Worm (Caenorhabditis elegans) whole organism, L2 larva: Measurements from ENCODE around the gene pqn-70.

Source experiments
- C34F6.9 ChIP-seq: fragments of 150-350 bp; optimal IDR thresholded peaks from 2 replicates; lab custom pipeline; 2014; ENCODE audit warnings: missing biosample characterization, missing genetic modification characterization
- F13H6.1 ChIP-seq: sonication (generic microtip); optimal IDR thresholded peaks from 2 replicates; lab custom pipeline; 2016; ENCODE audit warnings: missing genetic modification characterization, missing compliant biosample characterization
- Y55F3AM.14 ChIP-seq: fragments of 200-800 bp; sonication (Bioruptor generic); optimal IDR thresholded peaks from 2 replicates; lab custom pipeline; 2018; ENCODE audit warnings: mild to moderate bottlenecking, missing genetic modification characterization, missing compliant biosample characterization
- ZK546.5 ChIP-seq: sonication (generic microtip); optimal IDR thresholded peaks from 2 replicates; lab custom pipeline; 2017; ENCODE audit warnings: missing biosample characterization, missing genetic modification characterization
- alr-1 ChIP-seq: fragments of 150-350 bp; optimal IDR thresholded peaks from 2 replicates; lab custom pipeline; 2014; ENCODE audit warnings: missing biosample characterization, missing genetic modification characterization
- aly-2 ChIP-seq: fragments of 150-350 bp; optimal IDR thresholded peaks from 2 replicates; lab custom pipeline; 2014; ENCODE audit warnings: missing biosample characterization, missing genetic modification characterization
- ama-1 ChIP-seq: fragments of 150-350 bp; optimal IDR thresholded peaks from 2 replicates; lab custom pipeline; 2018; ENCODE audit warnings: inconsistent platforms
- blmp-1 ChIP-seq: sonication (generic microtip); optimal IDR thresholded peaks from 2 replicates; lab custom pipeline; 2017; ENCODE audit warnings: missing genetic modification characterization, mild to moderate bottlenecking, missing compliant biosample characterization, antibody characterized with exemption, moderate library complexity; ENCODE audit not compliant: insufficient read depth
- ceh-16 ChIP-seq: fragments of 150-350 bp; optimal IDR thresholded peaks from 2 replicates; lab custom pipeline; 2014; ENCODE audit warnings: missing biosample characterization, missing genetic modification characterization
- ceh-82 ChIP-seq: fragments of 150-350 bp; optimal IDR thresholded peaks from 2 replicates; lab custom pipeline; 2014; ENCODE audit warnings: missing biosample characterization, missing genetic modification characterization
- crh-2 ChIP-seq: sonication (generic microtip); optimal IDR thresholded peaks from 2 replicates; lab custom pipeline; 2017; ENCODE audit warnings: missing biosample characterization, missing genetic modification characterization
- egl-27 ChIP-seq: sonication (generic microtip); optimal IDR thresholded peaks from 3 replicates; lab custom pipeline; 2017; ENCODE audit warnings: missing biosample characterization, missing genetic modification reagents, missing genetic modification characterization
- elt-1 ChIP-seq: fragments of 150-350 bp; optimal IDR thresholded peaks from 2 replicates; lab custom pipeline; 2014; ENCODE audit warnings: missing biosample characterization, missing genetic modification characterization
- elt-3 ChIP-seq: sonication (generic microtip); optimal IDR thresholded peaks from 2 replicates; lab custom pipeline; 2017; ENCODE audit warnings: missing biosample characterization, missing genetic modification characterization
- fos-1 ChIP-seq: fragments of 150-350 bp; optimal IDR thresholded peaks from 2 replicates; lab custom pipeline; 2014; ENCODE audit warnings: missing biosample characterization, missing genetic modification characterization
- gmeb-1 ChIP-seq: fragments of 150-350 bp; optimal IDR thresholded peaks from 2 replicates; lab custom pipeline; 2014; ENCODE audit warnings: missing biosample characterization, missing genetic modification characterization
- lin-11 ChIP-seq: fragments of 150-350 bp; sonication (generic microtip); optimal IDR thresholded peaks from 2 replicates; lab custom pipeline; 2014; ENCODE audit warnings: missing biosample characterization, missing genetic modification characterization, inconsistent platforms, mixed read lengths
- lin-13 ChIP-seq: fragments of 150-350 bp; optimal IDR thresholded peaks from 2 replicates; lab custom pipeline; 2014; ENCODE audit warnings: missing biosample characterization, missing genetic modification reagents, missing genetic modification characterization
- lin-39 ChIP-seq: fragments of 150-350 bp; optimal IDR thresholded peaks from 2 replicates; lab custom pipeline; 2014; ENCODE audit warnings: missing biosample characterization, missing genetic modification reagents, missing genetic modification characterization
- lsy-2 ChIP-seq, 2 experiments: fragments of 150-350 bp in 1 of 2; sonication (generic microtip) in 1 of 2; optimal IDR thresholded peaks; 2 replicates each; lab custom pipeline; 2014 to 2017; ENCODE audit warnings: missing biosample characterization in 2 of 2, missing genetic modification characterization in 2 of 2
- mab-5 ChIP-seq: fragments of 150-350 bp; optimal IDR thresholded peaks from 2 replicates; lab custom pipeline; 2014; ENCODE audit warnings: missing biosample characterization, missing genetic modification characterization
- mdl-1 ChIP-seq, 2 experiments: fragments of 150-350 bp in 1 of 2; sonication (generic microtip) in 1 of 2; optimal IDR thresholded peaks; 2 replicates each; lab custom pipeline; 2017; ENCODE audit warnings: missing biosample characterization in 2 of 2, missing genetic modification characterization in 2 of 2
- nhr-10 ChIP-seq: sonication (generic microtip); optimal IDR thresholded peaks from 2 replicates; lab custom pipeline; 2017; ENCODE audit warnings: missing biosample characterization, missing genetic modification characterization
- nhr-11 ChIP-seq: fragments of 150-350 bp; optimal IDR thresholded peaks from 2 replicates; lab custom pipeline; 2014; ENCODE audit warnings: missing biosample characterization, missing genetic modification characterization
- nhr-12 ChIP-seq: fragments of 150-350 bp; optimal IDR thresholded peaks from 2 replicates; lab custom pipeline; 2014; ENCODE audit warnings: missing biosample characterization, missing genetic modification characterization
- nhr-25 ChIP-seq: fragments of 150-350 bp; sonication (generic microtip); optimal IDR thresholded peaks from 3 replicates; lab custom pipeline; 2014; ENCODE audit warnings: missing biosample characterization, missing genetic modification characterization
- nhr-6 ChIP-seq: fragments of 150-350 bp; optimal IDR thresholded peaks from 2 replicates; lab custom pipeline; 2014; ENCODE audit warnings: missing biosample characterization, missing genetic modification characterization
- peb-1 ChIP-seq: fragments of 150-350 bp; optimal IDR thresholded peaks from 2 replicates; lab custom pipeline; 2014; ENCODE audit warnings: missing biosample characterization, missing genetic modification characterization
- skn-1 ChIP-seq: sonication (generic microtip); optimal IDR thresholded peaks from 2 replicates; lab custom pipeline; 2017; ENCODE audit warnings: missing biosample characterization, missing genetic modification characterization
- sma-3 ChIP-seq: sonication (generic microtip); optimal IDR thresholded peaks from 2 replicates; lab custom pipeline; 2016; ENCODE audit warnings: missing genetic modification reagents, missing genetic modification characterization, missing compliant biosample characterization
- sma-9 ChIP-seq, 2 experiments: fragments of 150-350 bp in 1 of 2; sonication (generic microtip) in 1 of 2; optimal IDR thresholded peaks; 2 replicates each; lab custom pipeline; 2014 to 2016; ENCODE audit warnings: missing genetic modification characterization in 2 of 2, mild to moderate bottlenecking in 1 of 2, missing biosample characterization in 1 of 2, missing compliant biosample characterization in 1 of 2, missing genetic modification reagents in 1 of 2, moderate library complexity in 1 of 2
- snpc-4 ChIP-seq: fragments of 150-350 bp; optimal IDR thresholded peaks from 2 replicates; lab custom pipeline; 2014; ENCODE audit warnings: missing biosample characterization, missing genetic modification characterization
- unc-62 ChIP-seq: fragments of 150-350 bp; optimal IDR thresholded peaks from 2 replicates; lab custom pipeline; 2014; ENCODE audit warnings: missing biosample characterization, missing genetic modification reagents, missing genetic modification characterization
- zag-1 ChIP-seq: fragments of 150-350 bp; optimal IDR thresholded peaks from 2 replicates; lab custom pipeline; 2014; ENCODE audit warnings: missing biosample characterization, missing genetic modification characterization
- ztf-11 ChIP-seq: sonication (generic microtip); optimal IDR thresholded peaks from 2 replicates; lab custom pipeline; 2017; ENCODE audit warnings: missing biosample characterization, missing genetic modification characterization
- ztf-4 ChIP-seq: fragments of 150-350 bp; optimal IDR thresholded peaks from 2 replicates; lab custom pipeline; 2014; ENCODE audit warnings: missing biosample characterization, missing genetic modification characterization

Gene pqn-70

ce11 chrV:11235876-11236275 lies 7.4 kb upstream of the pqn-70 start:
- TF ChIP-seq fos-1 (peak; percentile 64), sma-3 (GFP tag; lab: Kevin White, UChicago) (no peak), lsy-2 (tag; optimal IDR thresholded peaks at IDR 0.05; lab: Kevin White, UChicago) (peak in 1 of 2 experiments; percentile 7), zag-1 (tag; lab: Kevin White, UChicago) (no peak)
- TF ChIP-seq, all 48 proteins: peak for 2

ce11 chrV:11234350-11234749 lies 5.8 kb upstream of the pqn-70 start, which contains the start of gene T19B10.5:
TSS of gene T19B10.5 (plus strand) at chrV:11234650.
- TF ChIP-seq lin-39 (tag; lab: Kevin White, UChicago): no peak
- TF ChIP-seq ZK546.5: no peak
- TF ChIP-seq lsy-2 (tag; optimal IDR thresholded peaks at IDR 0.05; lab: Kevin White, UChicago): no peak
- TF ChIP-seq alr-1 (tag; lab: Kevin White, UChicago): no peak
- TF ChIP-seq elt-3 (tag; lab: Kevin White, UChicago): no peak
- no peak for TF ChIP-seq snpc-4 (tag; lab: Kevin White, UChicago)
- TF ChIP-seq F13H6.1 (tag; lab: Kevin White, UChicago): no peak
- TF ChIP-seq blmp-1 (tag; lab: Kevin White, UChicago): no peak
- no peak for TF ChIP-seq ama-1
- no peak for TF ChIP-seq peb-1 (tag; lab: Kevin White, UChicago)
- no peak for TF ChIP-seq ceh-82 (tag; lab: Kevin White, UChicago)
- no peak for TF ChIP-seq nhr-11 (tag; lab: Kevin White, UChicago)
- TF ChIP-seq zag-1 (tag; lab: Kevin White, UChicago): no peak
- no peak for TF ChIP-seq aly-2 (tag; lab: Kevin White, UChicago)
- no peak for TF ChIP-seq mab-5 (tag; lab: Kevin White, UChicago)
- no peak for TF ChIP-seq C34F6.9
- no peak for TF ChIP-seq ztf-11 (tag; lab: Kevin White, UChicago)

ce11 chrV:11231177-11231576 lies 2.7 kb upstream of the pqn-70 start:
- peak; percentile 53 for TF ChIP-seq blmp-1 (tag; lab: Kevin White, UChicago)
- no peak for TF ChIP-seq lin-11
- no peak for TF ChIP-seq ZK546.5
- TF ChIP-seq, all 48 proteins: peak for 1

- TF ChIP-seq gmeb-1 (tag; lab: Kevin White, UChicago): no peak
- no peak for TF ChIP-seq lin-39 (tag; lab: Kevin White, UChicago)
- TF ChIP-seq sma-9 (GFP tag; optimal IDR thresholded peaks at IDR 0.05; lab: Kevin White, UChicago): no peak
- TF ChIP-seq sma-9 (tag; optimal IDR thresholded peaks at IDR 0.05; lab: Kevin White, UChicago): no peak
- no peak for TF ChIP-seq mdl-1 (tag; optimal IDR thresholded peaks at IDR 0.05; lab: Kevin White, UChicago)
- TF ChIP-seq nhr-12 (tag; lab: Kevin White, UChicago): no peak
- TF ChIP-seq ZK546.5: no peak
- TF ChIP-seq ceh-16: no peak
- TF ChIP-seq ztf-11 (tag; lab: Kevin White, UChicago): no peak
- peak; percentile 25 for TF ChIP-seq ztf-4
- no peak for TF ChIP-seq egl-27 (tag; lab: Kevin White, UChicago)
- peak; percentile 13 for TF ChIP-seq blmp-1 (tag; lab: Kevin White, UChicago)
- peak; percentile 8 for TF ChIP-seq lin-13
- peak; percentile 31 for TF ChIP-seq crh-2 (tag; lab: Kevin White, UChicago)
- peak; percentile 65 for TF ChIP-seq ama-1
- TF ChIP-seq unc-62 (GFP tag; lab: Kevin White, UChicago): no peak
- no peak for TF ChIP-seq nhr-10 (tag; lab: Kevin White, UChicago)
- TF ChIP-seq sma-3 (GFP tag; lab: Kevin White, UChicago): peak; percentile 4
- TF ChIP-seq Y55F3AM.14 (GFP tag; lab: Kevin White, UChicago): no peak
- TF ChIP-seq skn-1: no peak
- no peak for TF ChIP-seq peb-1 (tag; lab: Kevin White, UChicago)
- no peak for TF ChIP-seq elt-1 (tag; lab: Kevin White, UChicago)
- peak; percentile 33 for TF ChIP-seq nhr-25
- TF ChIP-seq lsy-2 (tag; optimal IDR thresholded peaks at IDR 0.05; lab: Kevin White, UChicago): peak in 1 of 2 experiments; percentile 44
- no peak for TF ChIP-seq lin-11
- no peak for TF ChIP-seq nhr-6 (tag; lab: Kevin White, UChicago)
- no peak for TF ChIP-seq nhr-11 (tag; lab: Kevin White, UChicago)
- TF ChIP-seq elt-3 (tag; lab: Kevin White, UChicago): no peak
- no peak for TF ChIP-seq snpc-4 (tag; lab: Kevin White, UChicago)
Observed at ce11 chrV:11225981-11226380, 2.5 kb downstream of the pqn-70 start, which contains the start of gene bgal-1. TSS of gene bgal-1 (minus strand) at chrV:11226018.
